Fruit fly (Drosophila melanogaster) whole organism, embryonic: ENCODE data around the gene Hsp110.

Source experiments
- CG10267 ChIP-seq: fragments of 200-800 bp; sonication (Bioruptor generic); optimal IDR thresholded peaks from 2 replicates; lab custom pipeline; 2018; ENCODE audit warnings: missing biosample characterization, mild to moderate bottlenecking, missing genetic modification characterization, moderate library complexity
- CG12659 ChIP-seq: fragments of 200-800 bp; sonication (Bioruptor generic); optimal IDR thresholded peaks from 3 replicates; lab custom pipeline; 2017; ENCODE audit warnings: mild to moderate bottlenecking, missing biosample characterization, missing genetic modification reagents, missing genetic modification characterization
- CG13296 ChIP-seq: fragments of 200-800 bp; sonication (Bioruptor generic); optimal IDR thresholded peaks from 3 replicates; lab custom pipeline; 2018; ENCODE audit warnings: missing biosample characterization, mild to moderate bottlenecking, missing genetic modification characterization
- CG13775 ChIP-seq: fragments of 200-800 bp; sonication (Bioruptor generic); optimal IDR thresholded peaks from 3 replicates; lab custom pipeline; 2017; ENCODE audit warnings: missing biosample characterization, mild to moderate bottlenecking, missing genetic modification characterization
- CG15479 ChIP-seq: fragments of 200-800 bp; sonication (Bioruptor generic); optimal IDR thresholded peaks from 3 replicates; lab custom pipeline; 2019; ENCODE audit warnings: missing biosample characterization, mild to moderate bottlenecking, missing genetic modification characterization, moderate library complexity
- CG17385 ChIP-seq: fragments of 200-800 bp; sonication (Bioruptor generic); optimal IDR thresholded peaks from 3 replicates; lab custom pipeline; 2018; ENCODE audit warnings: missing biosample characterization, mild to moderate bottlenecking, missing genetic modification characterization
- CG17802 ChIP-seq: fragments of 200-800 bp; sonication (Bioruptor generic); optimal IDR thresholded peaks from 2 replicates; lab custom pipeline; 2018; ENCODE audit warnings: missing biosample characterization, mild to moderate bottlenecking, missing genetic modification characterization, moderate library complexity
- CG2116 ChIP-seq: fragments of 200-800 bp; sonication (Bioruptor generic); optimal IDR thresholded peaks from 3 replicates; lab custom pipeline; 2018; ENCODE audit warnings: missing biosample characterization, mild to moderate bottlenecking, missing genetic modification characterization
- CG2199 ChIP-seq: fragments of 200-800 bp; sonication (Bioruptor generic); IDR thresholded peaks from 3 replicates; pipeline ENCODE4 v1.3.6; 2022; ENCODE audit warnings: missing biosample characterization, missing genetic modification characterization
- CG31224 ChIP-seq: fragments of 200-800 bp; sonication (Bioruptor generic); IDR thresholded peaks from 2 replicates; pipeline ENCODE4 v1.3.6; 2022; ENCODE audit warnings: missing biosample characterization, missing genetic modification characterization
- CG31388 ChIP-seq: fragments of 200-800 bp; sonication (Bioruptor generic); optimal IDR thresholded peaks from 2 replicates; lab custom pipeline; 2016; ENCODE audit warnings: missing biosample characterization, missing genetic modification characterization
- CG3163 ChIP-seq: fragments of 200-800 bp; sonication (Bioruptor generic); optimal IDR thresholded peaks from 3 replicates; lab custom pipeline; 2016; ENCODE audit warnings: missing biosample characterization, missing genetic modification characterization
- CG6175 ChIP-seq: fragments of 200-800 bp; sonication (Bioruptor generic); IDR thresholded peaks from 3 replicates; pipeline ENCODE4 v1.3.6; 2022; ENCODE audit warnings: missing biosample characterization, missing genetic modification characterization
- CG6254 ChIP-seq: fragments of 200-800 bp; sonication (Bioruptor generic); optimal IDR thresholded peaks from 3 replicates; lab custom pipeline; 2017; ENCODE audit warnings: mild to moderate bottlenecking, missing biosample characterization, missing genetic modification reagents, missing genetic modification characterization
- CG6689 ChIP-seq: fragments of 200-800 bp; sonication (Bioruptor generic); IDR thresholded peaks from 2 replicates; pipeline ENCODE4 v1.3.6; 2022; ENCODE audit warnings: missing biosample characterization, missing genetic modification characterization
- CG6765 ChIP-seq: fragments of 200-800 bp; sonication (Bioruptor generic); optimal IDR thresholded peaks from 3 replicates; lab custom pipeline; 2017; ENCODE audit warnings: missing biosample characterization, mild to moderate bottlenecking, missing genetic modification characterization
- CG7372 ChIP-seq: fragments of 200-800 bp; sonication (Bioruptor generic); IDR thresholded peaks from 2 replicates; pipeline ENCODE4 v1.3.6; 2022; ENCODE audit warnings: missing biosample characterization, missing genetic modification characterization
- CG7839 ChIP-seq: fragments of 200-800 bp; sonication (Bioruptor generic); optimal IDR thresholded peaks from 3 replicates; lab custom pipeline; 2018; ENCODE audit warnings: missing biosample characterization, mild to moderate bottlenecking, missing genetic modification characterization, moderate library complexity
- CG7987 ChIP-seq: fragments of 200-800 bp; sonication (Bioruptor generic); optimal IDR thresholded peaks from 2 replicates; lab custom pipeline; 2018; ENCODE audit warnings: missing biosample characterization, mild to moderate bottlenecking, missing genetic modification characterization, moderate library complexity
- CG8765 ChIP-seq: fragments of 200-800 bp; sonication (Bioruptor generic); IDR thresholded peaks from 2 replicates; pipeline ENCODE4 v1.3.6; 2022; ENCODE audit warnings: missing biosample characterization, missing genetic modification characterization
- Deaf1 ChIP-seq: fragments of 200-800 bp; optimal IDR thresholded peaks from 3 replicates; lab custom pipeline; 2019; ENCODE audit warnings: missing biosample characterization, mild to moderate bottlenecking, missing genetic modification characterization, moderate library complexity
- Dfd ChIP-seq, 2 experiments: fragments of >200 bp; optimal IDR thresholded peaks; 2 replicates each; lab custom pipeline; 2017; ENCODE audit warnings: missing biosample characterization in 2 of 2, missing genetic modification characterization in 2 of 2
- Doc3 ChIP-seq: fragments of 200-800 bp; sonication (Bioruptor generic); IDR thresholded peaks from 3 replicates; pipeline ENCODE4 v1.3.6; 2022; ENCODE audit warnings: missing biosample characterization, missing genetic modification characterization; ENCODE audit not compliant: partially characterized antibody
- MBD-R2 ChIP-seq: fragments of 200-800 bp; sonication (Bioruptor generic); IDR thresholded peaks from 2 replicates; pipeline ENCODE4 v1.3.6; 2022; ENCODE audit warnings: missing biosample characterization, missing genetic modification characterization
- MTF-1 ChIP-seq: fragments of 200-800 bp; sonication (Bioruptor generic); optimal IDR thresholded peaks from 2 replicates; lab custom pipeline; 2018; ENCODE audit warnings: missing biosample characterization, mild to moderate bottlenecking, missing genetic modification characterization, borderline replicate concordance
- Med ChIP-seq: fragments of 200-800 bp; sonication (Bioruptor generic); peaks from one replicate; lab custom pipeline; 2016; ENCODE audit warnings: missing biosample characterization, missing genetic modification characterization, mild to moderate bottlenecking, inconsistent platforms, moderate library complexity
- Pdp1 ChIP-seq, 2 experiments: fragments of 200-800 bp; sonication (Bioruptor generic); optimal IDR thresholded peaks; 3 replicates each; lab custom pipeline; 2016; ENCODE audit warnings: missing biosample characterization in 2 of 2, missing genetic modification characterization in 2 of 2, mild to moderate bottlenecking in 1 of 2, moderate library complexity in 1 of 2
- Rfx ChIP-seq: fragments of 200-800 bp; sonication (Bioruptor generic); IDR thresholded peaks from 2 replicates; pipeline ENCODE4 v1.3.6; 2022; ENCODE audit warnings: missing biosample characterization, missing genetic modification characterization
- ase ChIP-seq: fragments of 200-800 bp; sonication (Bioruptor generic); IDR thresholded peaks from 3 replicates; pipeline ENCODE4 v1.3.6; 2022; ENCODE audit warnings: missing biosample characterization, missing genetic modification characterization
- bbx ChIP-seq: fragments of 200-800 bp; sonication (Bioruptor generic); IDR thresholded peaks from 2 replicates; pipeline ENCODE4 v1.3.6; 2022; ENCODE audit warnings: missing biosample characterization, missing genetic modification characterization; ENCODE audit not compliant: partially characterized antibody
- croc ChIP-seq: fragments of 200-800 bp; sonication (Bioruptor generic); conservative IDR thresholded peaks from 3 replicates; pipeline ENCODE4 v1.3.6; 2022; ENCODE audit warnings: missing biosample characterization, missing genetic modification characterization
- dan ChIP-seq: fragments of 200-800 bp; sonication (Bioruptor generic); IDR thresholded peaks from 2 replicates; pipeline ENCODE4 v1.3.6; 2022; ENCODE audit warnings: missing biosample characterization, missing genetic modification characterization
- dm ChIP-seq: fragments of 200-800 bp; sonication (Bioruptor generic); optimal IDR thresholded peaks from 3 replicates; lab custom pipeline; 2016; ENCODE audit warnings: missing biosample characterization, missing genetic modification characterization
- dysf ChIP-seq: fragments of 200-800 bp; sonication (Bioruptor generic); IDR thresholded peaks from 3 replicates; pipeline ENCODE4 v1.3.6; 2022; ENCODE audit warnings: missing biosample characterization, missing genetic modification characterization
- ftz-f1 ChIP-seq: fragments of 200-800 bp; sonication (Bioruptor generic); optimal IDR thresholded peaks from 2 replicates; lab custom pipeline; 2016; ENCODE audit warnings: missing biosample characterization, missing genetic modification characterization
- insv ChIP-seq, 2 experiments: fragments of 200-800 bp; sonication (Bioruptor generic); optimal IDR thresholded peaks; 3 replicates each; lab custom pipeline; 2016 to 2018; ENCODE audit warnings: missing biosample characterization in 2 of 2, missing genetic modification characterization in 2 of 2
- ken ChIP-seq: fragments of 200-800 bp; sonication (Bioruptor generic); IDR thresholded peaks from 3 replicates; pipeline ENCODE4 v1.3.6; 2022; ENCODE audit warnings: missing biosample characterization, missing genetic modification characterization
- kni ChIP-seq: fragments of 200-800 bp; sonication (Bioruptor generic); optimal IDR thresholded peaks from 3 replicates; lab custom pipeline; 2017; ENCODE audit warnings: mild to moderate bottlenecking, missing biosample characterization, missing genetic modification reagents, missing genetic modification characterization
- mld ChIP-seq: fragments of 200-800 bp; sonication (Bioruptor generic); IDR thresholded peaks from 3 replicates; pipeline ENCODE4 v1.3.6; 2022; ENCODE audit warnings: missing biosample characterization, missing genetic modification characterization; ENCODE audit not compliant: partially characterized antibody
- peb ChIP-seq: fragments of 200-800 bp; sonication (Bioruptor generic); IDR thresholded peaks from 2 replicates; pipeline ENCODE4 v1.3.6; 2022; ENCODE audit warnings: missing biosample characterization, missing genetic modification characterization
- psq ChIP-seq: fragments of 200-800 bp; sonication (Bioruptor generic); optimal IDR thresholded peaks from 2 replicates; lab custom pipeline; 2017; ENCODE audit warnings: missing biosample characterization, missing genetic modification characterization
- repo ChIP-seq: fragments of 200-800 bp; sonication (Bioruptor generic); optimal IDR thresholded peaks from 2 replicates; lab custom pipeline; 2016; ENCODE audit warnings: missing biosample characterization, missing genetic modification characterization
- sim ChIP-seq: fragments of 200-800 bp; sonication (Bioruptor generic); IDR thresholded peaks from 2 replicates; pipeline ENCODE4 v1.3.6; 2022; ENCODE audit warnings: missing biosample characterization, missing genetic modification characterization
- sisA ChIP-seq: fragments of 200-800 bp; sonication (Bioruptor generic); IDR thresholded peaks from 2 replicates; pipeline ENCODE4 v1.3.6; 2022; ENCODE audit warnings: missing biosample characterization, missing genetic modification characterization
- sob ChIP-seq: fragments of 200-800 bp; sonication (Bioruptor generic); IDR thresholded peaks from 2 replicates; pipeline ENCODE4 v1.3.6; 2022; ENCODE audit warnings: missing biosample characterization, missing genetic modification characterization
- sqz ChIP-seq: fragments of 200-800 bp; sonication (Bioruptor generic); optimal IDR thresholded peaks from 3 replicates; lab custom pipeline; 2018; ENCODE audit warnings: missing biosample characterization, mild to moderate bottlenecking, missing genetic modification characterization
- toy ChIP-seq: fragments of 200-800 bp; sonication (Bioruptor generic); IDR thresholded peaks from 2 replicates; pipeline ENCODE4 v1.3.6; 2022; ENCODE audit warnings: missing biosample characterization, missing genetic modification characterization
- zfh1 ChIP-seq: fragments of 200-800 bp; sonication (Bioruptor generic); IDR thresholded peaks from 3 replicates; pipeline ENCODE4 v1.3.6; 2022; ENCODE audit warnings: missing biosample characterization, missing genetic modification characterization

Gene Hsp110

dm6 chr3L:14004963-14005458, 31.8 kb upstream of the Hsp110 start (continued):
- TF ChIP-seq CG6254 = peak; percentile 89
- TF ChIP-seq ken (GFP tag; lab: Robert Waterston, UW) = peak; percentile 99
- TF ChIP-seq peb (GFP tag; lab: Robert Waterston, UW) = peak; percentile 86
- no peak for TF ChIP-seq sqz (GFP tag; lab: Kevin White, UChicago)
- peak; percentile 92 for TF ChIP-seq CG7372 (GFP tag; lab: Robert Waterston, UW)
- peak; percentile 96 for TF ChIP-seq CG7839 (tag; lab: Kevin White, UChicago)
- TF ChIP-seq CG15479 (GFP tag; lab: Kevin White, UChicago) = no peak
- peak; percentile 73 for TF ChIP-seq Deaf1 (tag; lab: Kevin White, UChicago)
- TF ChIP-seq MBD-R2 (GFP tag; lab: Robert Waterston, UW) = peak; percentile 85
- TF ChIP-seq sim (GFP tag; lab: Robert Waterston, UW) = peak; percentile 61; the same call in 1 of the 2 replicates
- TF ChIP-seq repo (GFP tag; lab: Kevin White, UChicago) = peak; percentile 94
- TF ChIP-seq CG7987 (GFP tag; lab: Kevin White, UChicago) = peak; percentile 87
- TF ChIP-seq MTF-1 (GFP tag; lab: Kevin White, UChicago) = peak; percentile 75
- peak; percentile 93 for TF ChIP-seq CG6689 (GFP tag; lab: Robert Waterston, UW)
- peak; percentile 85 for TF ChIP-seq CG13775
- no peak for TF ChIP-seq mld (GFP tag; lab: Robert Waterston, UW)
- no peak for TF ChIP-seq Doc3 (GFP tag; lab: Robert Waterston, UW)
- peak; percentile 90 for TF ChIP-seq ase (GFP tag; lab: Robert Waterston, UW)
- TF ChIP-seq CG31224 (GFP tag; lab: Robert Waterston, UW) = peak; percentile 76
- TF ChIP-seq toy (GFP tag; lab: Robert Waterston, UW) = no peak
- peak; percentile 88 for TF ChIP-seq CG6765 (GFP tag; lab: Kevin White, UChicago)
- TF ChIP-seq CG12659 = peak; percentile 96
- peak; percentile 58 for TF ChIP-seq CG2116 (GFP tag; lab: Kevin White, UChicago)
- peak; percentile 95 for TF ChIP-seq dysf (GFP tag; lab: Robert Waterston, UW)
- TF ChIP-seq croc (GFP tag; lab: Robert Waterston, UW) = peak; percentile 85
- peak; percentile 80 for TF ChIP-seq CG8765 (GFP tag; lab: Robert Waterston, UW)
- peak; percentile 72 for TF ChIP-seq CG3163 (GFP tag; lab: Kevin White, UChicago)
- TF ChIP-seq CG31388 (GFP tag; lab: Kevin White, UChicago) = peak; percentile 91
- TF ChIP-seq kni = peak; percentile 88
- no peak for TF ChIP-seq Dfd (GFP tag; optimal IDR thresholded peaks at IDR 0.05; lab: Kevin White, UChicago)
- TF ChIP-seq CG6175 (GFP tag; lab: Robert Waterston, UW) = 0 out of 3 replicates have a peak, but pooled peaks have one; percentile 40
- TF ChIP-seq CG2199 (GFP tag; lab: Robert Waterston, UW) = peak; percentile 98
- TF ChIP-seq dm = peak; percentile 94
- peak; percentile 91 for TF ChIP-seq ftz-f1 (GFP tag; lab: Kevin White, UChicago)
- TF ChIP-seq CG13296 (GFP tag; lab: Kevin White, UChicago) = peak; percentile 93
- peak; percentile 79 for TF ChIP-seq CG10267 (tag; lab: Kevin White, UChicago)
- peak; percentile 81 for TF ChIP-seq CG17802 (tag; lab: Kevin White, UChicago)
- TF ChIP-seq dan (GFP tag; lab: Robert Waterston, UW) = no peak

- TF ChIP-seq psq = peak; percentile 25
- TF ChIP-seq CG6175 (GFP tag; lab: Robert Waterston, UW) = no peak
- no peak for TF ChIP-seq sob (GFP tag; lab: Robert Waterston, UW)
- TF ChIP-seq Rfx (GFP tag; lab: Robert Waterston, UW) = no peak
- peak; percentile 57 for TF ChIP-seq CG17385 (GFP tag; lab: Kevin White, UChicago)
- TF ChIP-seq bbx (GFP tag; lab: Robert Waterston, UW) = 0 out of 2 replicates have a peak, but pooled peaks have one; percentile 8
- no peak for TF ChIP-seq sisA (GFP tag; lab: Robert Waterston, UW)
- peak; percentile 32 for TF ChIP-seq Med (GFP tag; lab: Kevin White, UChicago)
- TF ChIP-seq insv (GFP tag; optimal IDR thresholded peaks at IDR 0.05; lab: Kevin White, UChicago) = peak in 1 of 2 experiments; percentile 0
- TF ChIP-seq zfh1 (GFP tag; lab: Robert Waterston, UW) = 0 out of 3 replicates have a peak, but pooled peaks have one; percentile 19
- TF ChIP-seq Pdp1 (GFP tag; optimal IDR thresholded peaks at IDR 0.05; lab: Kevin White, UChicago) = peak in 1 of 2 experiments; percentile 91
- TF ChIP-seq, all 482 proteins: peak for 7
These were observed 31.1 kb upstream of the Hsp110 start for dm6 chr3L:14005627-14006287.
